Fruit fly (Drosophila melanogaster) whole organism, embryonic: ENCODE measurements around the gene CG13670.

ENCODE experiments used
- Atf3 ChIP-seq: fragments of 200-800 bp; sonication (Bioruptor generic); optimal IDR thresholded peaks from 3 replicates; lab custom pipeline; 2016; ENCODE audit warnings: missing biosample characterization, missing genetic modification characterization
- CG10147 ChIP-seq: fragments of 200-800 bp; sonication (Bioruptor generic); optimal IDR thresholded peaks from 2 replicates; lab custom pipeline; 2019; ENCODE audit warnings: missing biosample characterization, mild to moderate bottlenecking, missing genetic modification characterization, moderate library complexity
- CG12769 ChIP-seq: fragments of 200-800 bp; sonication (Bioruptor generic); optimal IDR thresholded peaks from 2 replicates; lab custom pipeline; 2019; ENCODE audit warnings: missing biosample characterization, mild to moderate bottlenecking, missing genetic modification characterization, moderate library complexity
- CG13287 ChIP-seq: fragments of 200-800 bp; sonication (Bioruptor generic); IDR thresholded peaks from 2 replicates; pipeline ENCODE4 v1.3.6; 2022; ENCODE audit warnings: missing biosample characterization, missing genetic modification characterization; ENCODE audit not compliant: partially characterized antibody
- CG14050 ChIP-seq: fragments of 200-800 bp; sonication (Bioruptor generic); IDR thresholded peaks from 3 replicates; pipeline ENCODE4 v1.3.6; 2022; ENCODE audit warnings: missing biosample characterization, missing genetic modification characterization
- CG1792 ChIP-seq: fragments of 200-800 bp; sonication (Bioruptor generic); optimal IDR thresholded peaks from 2 replicates; lab custom pipeline; 2016; ENCODE audit warnings: missing biosample characterization, missing genetic modification characterization
- CG4282 ChIP-seq: fragments of 200-800 bp; sonication (Bioruptor generic); optimal IDR thresholded peaks from 2 replicates; lab custom pipeline; 2016; ENCODE audit warnings: missing biosample characterization, missing genetic modification characterization
- CG6654 ChIP-seq: fragments of 200-800 bp; sonication (Bioruptor generic); optimal IDR thresholded peaks from 2 replicates; lab custom pipeline; 2017; ENCODE audit warnings: missing biosample characterization, mild to moderate bottlenecking, missing genetic modification characterization
- CG7357 ChIP-seq: fragments of 200-800 bp; sonication (Bioruptor generic); IDR thresholded peaks from 3 replicates; pipeline ENCODE4 v1.3.6; 2022; ENCODE audit warnings: missing biosample characterization, missing genetic modification characterization
- Chrac-16 ChIP-seq: fragments of 200-800 bp; sonication (Bioruptor generic); optimal IDR thresholded peaks from 3 replicates; lab custom pipeline; 2016; ENCODE audit warnings: missing biosample characterization, missing genetic modification characterization
- Doc2 ChIP-seq: fragments of 200-800 bp; sonication (Bioruptor generic); IDR thresholded peaks from 2 replicates; pipeline ENCODE4 v1.3.6; 2022; ENCODE audit warnings: missing biosample characterization, missing genetic modification characterization
- Ets65A ChIP-seq: fragments of 200-800 bp; sonication (Bioruptor generic); peaks from one replicate; lab custom pipeline; 2016; ENCODE audit warnings: missing biosample characterization, missing genetic modification characterization
- H2.0 ChIP-seq: fragments of 200-800 bp; sonication (Bioruptor generic); IDR thresholded peaks from 2 replicates; pipeline ENCODE4 v1.3.6; 2022; ENCODE audit warnings: missing biosample characterization, missing genetic modification characterization
- HHEX ChIP-seq: fragments of 200-800 bp; sonication (Bioruptor generic); optimal IDR thresholded peaks from 3 replicates; lab custom pipeline; 2017; ENCODE audit warnings: missing biosample characterization, mild to moderate bottlenecking, missing genetic modification characterization, missing genetic modification reagents
- MBD-R2 ChIP-seq: fragments of 200-800 bp; sonication (Bioruptor generic); IDR thresholded peaks from 2 replicates; pipeline ENCODE4 v1.3.6; 2022; ENCODE audit warnings: missing biosample characterization, missing genetic modification characterization
- Rfx ChIP-seq: fragments of 200-800 bp; sonication (Bioruptor generic); IDR thresholded peaks from 2 replicates; pipeline ENCODE4 v1.3.6; 2022; ENCODE audit warnings: missing biosample characterization, missing genetic modification characterization
- abd-A ChIP-seq: fragments of 200-800 bp; sonication (Bioruptor generic); optimal IDR thresholded peaks from 3 replicates; lab custom pipeline; 2019; ENCODE audit warnings: missing biosample characterization, mild to moderate bottlenecking, missing genetic modification characterization, moderate library complexity
- corto ChIP-seq: fragments of 200-800 bp; sonication (Bioruptor generic); optimal IDR thresholded peaks from 2 replicates; lab custom pipeline; 2016; ENCODE audit warnings: missing biosample characterization, mild to moderate bottlenecking, missing genetic modification characterization, moderate library complexity
- dan ChIP-seq: fragments of 200-800 bp; sonication (Bioruptor generic); IDR thresholded peaks from 2 replicates; pipeline ENCODE4 v1.3.6; 2022; ENCODE audit warnings: missing biosample characterization, missing genetic modification characterization
- ftz-f1 ChIP-seq: fragments of 200-800 bp; sonication (Bioruptor generic); optimal IDR thresholded peaks from 2 replicates; lab custom pipeline; 2016; ENCODE audit warnings: missing biosample characterization, missing genetic modification characterization
- gt ChIP-seq: fragments of 200-800 bp; sonication (Bioruptor generic); IDR thresholded peaks from 2 replicates; pipeline ENCODE4 v1.3.6; 2022; ENCODE audit warnings: missing biosample characterization, missing genetic modification characterization
- lbe ChIP-seq: fragments of 200-800 bp; sonication (Bioruptor generic); optimal IDR thresholded peaks from 2 replicates; lab custom pipeline; 2016; ENCODE audit warnings: missing biosample characterization, mild to moderate bottlenecking, missing genetic modification characterization
- lmd ChIP-seq: fragments of 200-800 bp; sonication (Bioruptor generic); IDR thresholded peaks from 2 replicates; pipeline ENCODE4 v1.3.6; 2022; ENCODE audit warnings: missing biosample characterization, missing genetic modification characterization
- oc ChIP-seq: fragments of 200-800 bp; sonication (Bioruptor generic); optimal IDR thresholded peaks from 2 replicates; lab custom pipeline; 2018; ENCODE audit warnings: missing biosample characterization, mild to moderate bottlenecking, missing genetic modification characterization, moderate library complexity
- prd ChIP-seq, 3 experiments: fragments of >200 bp in 2 of 3; fragments of 200-800 bp in 1 of 3; sonication (Bioruptor generic) in 1 of 3; optimal IDR thresholded peaks in 2 of 3; IDR thresholded peaks in 1 of 3; 2 replicates in 2 of 3; 3 replicates in 1 of 3; pipeline versions ENCODE4 v1.3.6 to Lab custom; 2017 to 2022; ENCODE audit warnings: missing biosample characterization in 1 of 3, missing genetic modification characterization in 1 of 3
- pros ChIP-seq: fragments of 200-800 bp; sonication (Bioruptor generic); optimal IDR thresholded peaks from 3 replicates; lab custom pipeline; 2019; ENCODE audit warnings: missing biosample characterization, mild to moderate bottlenecking, missing genetic modification characterization, moderate library complexity
- pum ChIP-seq: fragments of 200-800 bp; sonication (Bioruptor generic); optimal IDR thresholded peaks from 2 replicates; lab custom pipeline; 2016; ENCODE audit warnings: missing biosample characterization, missing genetic modification characterization
- row ChIP-seq: fragments of 200-800 bp; sonication (Bioruptor generic); IDR thresholded peaks from 3 replicates; pipeline ENCODE4 v1.3.6; 2022; ENCODE audit warnings: missing biosample characterization, missing genetic modification characterization
- sens ChIP-seq: fragments of 200-800 bp; sonication (Bioruptor generic); peaks from one replicate; lab custom pipeline; 2016; ENCODE audit warnings: missing biosample characterization, missing genetic modification characterization
- slbo ChIP-seq: fragments of 200-800 bp; sonication (Bioruptor generic); IDR thresholded peaks from 2 replicates; pipeline ENCODE4 v1.3.6; 2022; ENCODE audit warnings: missing biosample characterization, missing genetic modification characterization
- sr ChIP-seq: fragments of 200-800 bp; sonication (Bioruptor generic); IDR thresholded peaks from 3 replicates; pipeline ENCODE4 v1.3.6; 2022; ENCODE audit warnings: missing biosample characterization, missing genetic modification characterization
- tap ChIP-seq: fragments of 200-800 bp; optimal IDR thresholded peaks from 3 replicates; lab custom pipeline; 2019; ENCODE audit warnings: missing biosample characterization, mild to moderate bottlenecking, missing genetic modification characterization, moderate library complexity
- tll ChIP-seq, 2 experiments: fragments of 200-800 bp in 1 of 2; fragments of >200 bp in 1 of 2; sonication (Bioruptor generic) in 1 of 2; optimal IDR thresholded peaks; 2 replicates each; lab custom pipeline; 2017 to 2019; ENCODE audit warnings: missing biosample characterization in 2 of 2, missing genetic modification characterization in 2 of 2, mild to moderate bottlenecking in 1 of 2, moderate library complexity in 1 of 2
- vvl ChIP-seq: fragments of 200-800 bp; sonication (Bioruptor generic); IDR thresholded peaks from 2 replicates; pipeline ENCODE4 v1.3.6; 2022; ENCODE audit warnings: missing biosample characterization, missing genetic modification characterization

The CG13670 gene

DNA sequence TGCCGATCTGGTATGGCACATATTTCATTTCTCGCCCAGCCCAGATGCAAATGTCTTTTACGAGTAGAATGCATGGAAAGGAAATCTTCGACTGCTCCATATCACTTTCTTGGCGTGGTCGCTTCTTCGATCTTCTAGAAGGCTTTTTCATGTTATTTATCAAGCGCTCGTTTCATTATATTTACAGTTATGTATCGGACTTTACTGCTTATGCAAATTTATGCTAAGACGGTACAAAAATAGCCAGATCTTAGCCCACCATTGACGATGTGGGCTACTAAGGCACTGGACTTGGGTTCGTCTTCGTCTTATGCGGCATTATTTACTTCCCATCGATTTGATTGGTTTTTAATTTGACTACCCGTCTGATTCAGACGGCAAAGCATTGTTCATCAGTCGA is 42.7 kb downstream of the CG13670 start:
- no peak for TF ChIP-seq Doc2 (GFP tag; lab: Robert Waterston, UW)
- TF ChIP-seq pros (GFP tag; lab: Kevin White, UChicago), result peak; percentile 97
- peak; percentile 78 for TF ChIP-seq oc
- TF ChIP-seq sr (GFP tag; lab: Robert Waterston, UW), result 0 out of 3 replicates have a peak, but pooled peaks have one; percentile 37
- no peak for TF ChIP-seq pum
- TF ChIP-seq CG1792 (GFP tag; lab: Kevin White, UChicago), result no peak
- peak; percentile 39 for TF ChIP-seq CG12769 (tag; lab: Kevin White, UChicago)
- peak; percentile 76 for TF ChIP-seq vvl (GFP tag; lab: Robert Waterston, UW)
- TF ChIP-seq CG10147, result no peak
- peak; percentile 55 for TF ChIP-seq abd-A (tag; lab: Kevin White, UChicago)
- TF ChIP-seq CG4282 (GFP tag; lab: Kevin White, UChicago), result no peak
- TF ChIP-seq Chrac-16, result no peak
- no peak for TF ChIP-seq ftz-f1 (GFP tag; lab: Kevin White, UChicago)

DNA sequence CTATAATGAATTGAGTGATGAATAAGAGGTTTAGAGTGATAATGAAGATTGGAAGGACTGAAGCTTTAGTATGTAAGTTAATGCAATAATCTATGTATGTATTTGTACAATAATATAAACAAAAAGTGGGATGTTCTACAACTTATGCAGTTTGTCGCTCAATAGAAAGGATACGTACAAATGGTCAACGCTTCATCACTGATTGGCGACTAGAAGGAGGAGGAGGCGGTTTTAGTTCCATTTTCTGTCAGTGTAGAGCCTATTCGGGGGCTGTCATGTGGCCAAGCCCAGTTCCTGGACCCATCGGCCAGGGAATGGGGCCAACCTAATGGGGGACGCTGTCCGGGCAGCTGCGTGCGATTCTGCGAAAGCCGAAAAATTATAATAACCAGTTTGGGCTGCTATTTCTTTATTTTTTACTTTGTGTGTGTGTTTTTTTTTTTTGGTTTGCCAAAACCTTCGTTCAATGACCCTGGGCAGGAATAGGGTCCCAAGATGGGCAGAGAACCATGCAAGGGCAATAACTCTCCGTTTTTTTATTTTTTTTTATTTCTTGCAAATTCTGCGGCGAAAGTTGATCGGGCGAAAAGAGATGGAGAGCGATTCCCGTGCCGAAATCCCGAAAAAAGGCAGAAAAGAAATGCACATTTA is 48.3 kb downstream of the CG13670 start:
- TF ChIP-seq MBD-R2 (GFP tag; lab: Robert Waterston, UW) (no peak), tap (no peak), HHEX (GFP tag; lab: Kevin White, UChicago) (no peak), CG14050 (no peak), gt (no peak), lbe (GFP tag; lab: Kevin White, UChicago) (peak; percentile 42), H2.0 (GFP tag; lab: Robert Waterston, UW) (no peak), Ets65A (GFP tag; lab: Kevin White, UChicago) (peak; percentile 33), tll (GFP tag; optimal IDR thresholded peaks at IDR 0.05; lab: Kevin White, UChicago) (no peak), corto (GFP tag; lab: Kevin White, UChicago) (peak; percentile 29)
- TF ChIP-seq, all 482 proteins: peak for 3

DNA sequence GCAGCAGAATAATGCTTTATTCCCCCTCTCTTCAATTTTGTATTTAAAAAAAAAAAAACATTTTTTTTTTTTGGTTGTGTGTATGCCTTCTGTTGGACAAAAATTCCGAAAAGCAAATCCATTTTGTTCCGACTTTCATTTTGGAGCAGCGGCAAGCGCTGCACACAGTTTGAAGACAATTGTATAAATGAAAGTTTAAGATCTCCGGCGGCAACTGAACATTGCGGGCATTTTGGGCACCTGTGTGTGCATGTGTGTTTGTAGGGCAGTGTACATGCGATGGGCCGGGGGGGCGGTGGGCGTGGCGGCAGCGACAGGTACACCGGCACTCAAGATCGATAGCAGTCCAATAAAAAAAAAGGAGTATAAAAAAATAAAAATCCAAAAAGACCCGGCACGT is 48.9 kb downstream of the CG13670 start:
- no peak for TF ChIP-seq dan (GFP tag; lab: Robert Waterston, UW)
- no peak for TF ChIP-seq CG13287 (GFP tag; lab: Robert Waterston, UW)
- peak; percentile 88 for TF ChIP-seq CG6654 (GFP tag; lab: Kevin White, UChicago)

DNA sequence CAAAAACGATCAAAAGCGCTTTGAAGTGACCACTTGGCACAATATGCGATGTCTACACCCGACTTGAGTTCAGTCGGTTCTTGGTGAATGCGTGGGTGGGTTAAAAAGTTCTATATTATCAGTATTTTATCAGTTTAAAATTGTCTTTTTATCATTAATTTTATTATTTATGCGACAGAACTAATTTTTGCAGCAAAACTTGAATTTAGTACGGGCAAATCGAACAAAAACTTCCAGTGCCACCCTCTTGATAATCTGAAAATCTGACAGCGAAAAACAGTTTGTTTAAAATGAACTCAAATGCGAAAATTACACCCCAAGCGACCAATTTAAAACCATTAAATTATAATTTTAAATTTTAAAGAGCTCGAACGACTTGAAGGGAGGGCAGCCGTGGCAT is 50.4 kb downstream of the CG13670 start:
- TF ChIP-seq vvl (GFP tag; lab: Robert Waterston, UW) (0 out of 2 replicates have a peak, but pooled peaks have one; percentile 9), sens (peak; percentile 53), lmd (GFP tag; lab: Robert Waterston, UW) (0 out of 2 replicates have a peak, but pooled peaks have one; percentile 11), lbe (GFP tag; lab: Kevin White, UChicago) (peak; percentile 9), Atf3 (GFP tag; lab: Kevin White, UChicago) (no peak), row (GFP tag; lab: Robert Waterston, UW) (0 out of 3 replicates have a peak, but pooled peaks have one; percentile 36), CG7357 (no peak), slbo (0 out of 2 replicates have a peak, but pooled peaks have one; percentile 27), dan (GFP tag; lab: Robert Waterston, UW) (no peak), Ets65A (GFP tag; lab: Kevin White, UChicago) (peak; percentile 40), prd (optimal IDR thresholded peaks at IDR 0.05; lab: Kevin White, UChicago) (no peak), prd (GFP tag; IDR thresholded peaks at IDR 0.05; lab: Robert Waterston, UW) (peak; percentile 17; the same call in 1 of the 3 replicates), Rfx (GFP tag; lab: Robert Waterston, UW) (peak; percentile 28; the same call in 1 of the 2 replicates)
